Fruit fly (Drosophila melanogaster) whole organism, adult: ENCODE measurements around the gene udt.

Source experiments
- CG12768 ChIP-seq: fragments of 200-800 bp; sonication (Bioruptor generic); optimal IDR thresholded peaks from 2 replicates; lab custom pipeline; 2017; ENCODE audit warnings: missing biosample characterization, missing genetic modification characterization, mild to moderate bottlenecking, moderate library complexity, missing genetic modification reagents
- Clk ChIP-seq: fragments of 200-800 bp; sonication (Bioruptor generic); optimal IDR thresholded peaks from 2 replicates; lab custom pipeline; 2017; ENCODE audit warnings: missing biosample characterization, missing genetic modification characterization
- Mnt ChIP-seq: fragments of 200-800 bp; sonication (Bioruptor generic); optimal IDR thresholded peaks from 2 replicates; lab custom pipeline; 2016; ENCODE audit warnings: missing biosample characterization, mild to moderate bottlenecking, missing genetic modification characterization
- bab1 ChIP-seq: fragments of 200-800 bp; sonication (Bioruptor generic); optimal IDR thresholded peaks from 3 replicates; lab custom pipeline; 2019; ENCODE audit warnings: missing biosample characterization, mild to moderate bottlenecking, missing genetic modification characterization, moderate library complexity
- cnc ChIP-seq, 2 experiments: fragments of >200 bp; optimal IDR thresholded peaks; 2 replicates each; lab custom pipeline; 2017
- kay ChIP-seq: fragments of 200-800 bp; sonication (Bioruptor generic); peaks from one replicate; lab custom pipeline; 2016; ENCODE audit warnings: missing biosample characterization, missing genetic modification characterization, borderline replicate concordance
- ovo ChIP-seq: fragments of 200-800 bp; sonication (Bioruptor generic); optimal IDR thresholded peaks from 2 replicates; lab custom pipeline; 2016; ENCODE audit warnings: missing biosample characterization, missing genetic modification characterization
- pad ChIP-seq: fragments of 200-800 bp; sonication (Bioruptor generic); optimal IDR thresholded peaks from 3 replicates; lab custom pipeline; 2017; ENCODE audit warnings: missing biosample characterization, missing genetic modification characterization, mild to moderate bottlenecking, moderate library complexity, missing genetic modification reagents
- tj ChIP-seq: fragments of 200-800 bp; sonication (Bioruptor generic); optimal IDR thresholded peaks from 3 replicates; lab custom pipeline; 2017; ENCODE audit warnings: missing biosample characterization, mild to moderate bottlenecking, missing genetic modification characterization, moderate library complexity
- toe ChIP-seq: fragments of 200-800 bp; sonication (Bioruptor generic); optimal IDR thresholded peaks from 2 replicates; lab custom pipeline; 2016; ENCODE audit warnings: missing biosample characterization, missing genetic modification characterization

dm6 chr3R:23783403-23783757 is 20.3 kb upstream of the udt start:
- no peak for TF ChIP-seq bab1 (GFP tag; lab: Kevin White, UChicago)
- no peak for TF ChIP-seq Clk (GFP tag; lab: Kevin White, UChicago)
- TF ChIP-seq CG12768 (GFP tag; lab: Kevin White, UChicago), result no peak
- no peak for TF ChIP-seq Mnt (GFP tag; lab: Kevin White, UChicago)
- TF ChIP-seq tj, result no peak
- TF ChIP-seq cnc (optimal IDR thresholded peaks at IDR 0.05; lab: Kevin White, UChicago), result no peak
- no peak for TF ChIP-seq toe (GFP tag; lab: Kevin White, UChicago)
- no peak for TF ChIP-seq ovo
- no peak for TF ChIP-seq pad
- no peak for TF ChIP-seq kay (GFP tag; lab: Kevin White, UChicago)
